Worm (Caenorhabditis elegans) whole organism, midembryonic: ENCODE measurements around the gene T01E8.8.

ENCODE experiments used
- T22C8.4 ChIP-seq: fragments of 200-800 bp; sonication (Bioruptor generic); IDR thresholded peaks from 2 replicates; pipeline ENCODE4 v1.3.6; 2022; ENCODE audit warnings: missing genetic modification characterization, missing compliant biosample characterization
- cog-1 ChIP-seq: sonication (generic microtip); optimal IDR thresholded peaks from 2 replicates; lab custom pipeline; 2016; ENCODE audit warnings: missing genetic modification characterization, missing compliant biosample characterization
- flt-1 ChIP-seq: fragments of 200-800 bp; sonication (Bioruptor generic); IDR thresholded peaks from 2 replicates; pipeline ENCODE4 v1.3.6; 2022; ENCODE audit warnings: missing genetic modification characterization, missing compliant biosample characterization
- klf-2 ChIP-seq: fragments of 200-800 bp; sonication (Bioruptor generic); conservative IDR thresholded peaks from 2 replicates; pipeline ENCODE4 v1.3.6; 2022; ENCODE audit warnings: missing genetic modification reagents, missing genetic modification characterization, missing compliant biosample characterization
- med-1 ChIP-seq: sonication (generic microtip); optimal IDR thresholded peaks from 2 replicates; lab custom pipeline; 2017; ENCODE audit warnings: missing genetic modification characterization, mild to moderate bottlenecking, missing compliant biosample characterization, antibody characterized with exemption, missing genetic modification reagents; ENCODE audit not compliant: insufficient read depth
- ref-1 ChIP-seq: fragments of 200-800 bp; sonication (Bioruptor generic); conservative IDR thresholded peaks from 2 replicates; pipeline ENCODE4 v1.3.6; 2022; ENCODE audit warnings: missing genetic modification reagents, missing genetic modification characterization, missing compliant biosample characterization
- tab-1 ChIP-seq: fragments of 200-800 bp; sonication (Bioruptor generic); IDR thresholded peaks from 2 replicates; pipeline ENCODE4 v1.3.6; 2022; ENCODE audit warnings: missing genetic modification characterization, missing compliant biosample characterization
- ztf-23 ChIP-seq: fragments of 200-800 bp; sonication (Bioruptor generic); IDR thresholded peaks from 2 replicates; pipeline ENCODE4 v1.3.6; 2022; ENCODE audit warnings: missing genetic modification reagents, missing genetic modification characterization, missing compliant biosample characterization
- ztf-29 ChIP-seq: fragments of 200-800 bp; sonication (Bioruptor generic); IDR thresholded peaks from 2 replicates; pipeline ENCODE4 v1.3.6; 2022; ENCODE audit warnings: missing genetic modification reagents, missing genetic modification characterization, missing compliant biosample characterization

T01E8.8 gene

ce11 chrII:10261261-10261660, 30.2 kb downstream of the T01E8.8 start:
- TF ChIP-seq ztf-23: no peak
- no peak for TF ChIP-seq flt-1 (GFP tag; lab: Robert Waterston, UW)
- TF ChIP-seq tab-1 (GFP tag; lab: Robert Waterston, UW): no peak
- no peak for TF ChIP-seq klf-2 (GFP tag; lab: Robert Waterston, UW)
- TF ChIP-seq ref-1 (GFP tag; lab: Robert Waterston, UW): no peak
- no peak for TF ChIP-seq T22C8.4 (GFP tag; lab: Robert Waterston, UW)
- no peak for TF ChIP-seq cog-1
- TF ChIP-seq med-1 (GFP tag; lab: Kevin White, UChicago): no peak
- TF ChIP-seq ztf-29 (GFP tag; lab: Robert Waterston, UW): no peak

ce11 chrII:10270052-10270451, 39.0 kb downstream of the T01E8.8 start, which contains the start of gene F54B3.2:
F54B3.2 (minus strand) TSS chrII:10270152.
- no peak for TF ChIP-seq ref-1 (GFP tag; lab: Robert Waterston, UW)
- TF ChIP-seq ztf-29 (GFP tag; lab: Robert Waterston, UW): no peak
- no peak for TF ChIP-seq ztf-23
- no peak for TF ChIP-seq tab-1 (GFP tag; lab: Robert Waterston, UW)
- TF ChIP-seq T22C8.4 (GFP tag; lab: Robert Waterston, UW): no peak

ce11 chrII:10271093-10271492, 40.0 kb downstream of the T01E8.8 start, which contains the start of gene F54B3.4:
F54B3.4 (minus strand) TSS chrII:10271193.
- TF ChIP-seq tab-1 (GFP tag; lab: Robert Waterston, UW) (no peak), ztf-29 (GFP tag; lab: Robert Waterston, UW) (no peak), cog-1 (no peak), flt-1 (GFP tag; lab: Robert Waterston, UW) (no peak), ref-1 (GFP tag; lab: Robert Waterston, UW) (no peak), med-1 (GFP tag; lab: Kevin White, UChicago) (no peak), klf-2 (GFP tag; lab: Robert Waterston, UW) (no peak), ztf-23 (no peak), T22C8.4 (GFP tag; lab: Robert Waterston, UW) (no peak)

- TF ChIP-seq ztf-29 (GFP tag; lab: Robert Waterston, UW) (no peak), med-1 (GFP tag; lab: Kevin White, UChicago) (no peak)
Measured at ce11 chrII:10279561-10279960, 48.5 kb downstream of the T01E8.8 start, which contains the start of gene ZK971.1. ZK971.1 (minus strand) TSS chrII:10279661.

ce11 chrII:10281674-10282073, 50.6 kb downstream of the T01E8.8 start:
- TF ChIP-seq ztf-29 (GFP tag; lab: Robert Waterston, UW) (no peak), med-1 (GFP tag; lab: Kevin White, UChicago) (no peak), flt-1 (GFP tag; lab: Robert Waterston, UW) (no peak), ref-1 (GFP tag; lab: Robert Waterston, UW) (no peak)

ce11 chrII:10283145-10283544, 52.1 kb downstream of the T01E8.8 start:
- TF ChIP-seq flt-1 (GFP tag; lab: Robert Waterston, UW): no peak
- no peak for TF ChIP-seq ztf-23
- no peak for TF ChIP-seq klf-2 (GFP tag; lab: Robert Waterston, UW)
- no peak for TF ChIP-seq T22C8.4 (GFP tag; lab: Robert Waterston, UW)
- no peak for TF ChIP-seq cog-1
- no peak for TF ChIP-seq ref-1 (GFP tag; lab: Robert Waterston, UW)
- TF ChIP-seq med-1 (GFP tag; lab: Kevin White, UChicago): no peak
- TF ChIP-seq tab-1 (GFP tag; lab: Robert Waterston, UW): no peak
- no peak for TF ChIP-seq ztf-29 (GFP tag; lab: Robert Waterston, UW)

- TF ChIP-seq ztf-29 (GFP tag; lab: Robert Waterston, UW): no peak
Measured at ce11 chrII:10284991-10285390, 53.9 kb downstream of the T01E8.8 start.
